Fruit fly (Drosophila melanogaster): Measurements from ENCODE around the gene CG8478.

Gene CG8478

DNA sequence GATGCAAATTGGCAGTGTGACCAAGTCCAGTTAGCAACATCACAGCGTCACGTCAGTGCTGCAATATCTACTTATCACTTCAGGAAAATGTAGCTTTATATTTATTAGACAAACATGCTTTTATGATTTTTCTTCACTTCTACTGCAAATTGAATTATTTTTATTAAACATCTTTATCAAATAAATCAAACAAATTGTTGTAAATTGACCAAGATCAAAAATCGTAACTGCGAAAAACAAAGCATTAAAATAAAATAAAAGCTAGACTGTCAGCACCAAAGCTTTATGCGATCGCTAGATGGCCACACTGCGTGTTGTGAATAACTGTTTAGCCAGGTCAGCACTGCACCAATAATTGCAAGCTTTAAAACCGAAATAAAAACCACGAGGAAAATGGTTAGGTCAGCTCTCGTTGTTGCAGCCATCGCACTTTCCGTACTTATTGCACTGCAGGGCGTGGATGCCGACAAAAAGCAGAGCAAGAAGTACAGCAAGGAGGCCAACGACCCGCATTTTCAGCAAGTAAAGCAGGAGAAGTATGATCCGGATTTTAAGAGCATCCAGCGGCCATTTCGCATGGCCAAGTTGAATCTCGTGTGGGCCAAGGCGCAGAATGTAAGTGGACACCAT is 27.8 kb downstream of the CG8478 start, which contains the start of the genes CG12945 and CG8507 (continued):
- TF ChIP-seq CG15011 (GFP tag; optimal IDR thresholded peaks at IDR 0.05) (no peak), Dp (GFP tag; optimal IDR thresholded peaks at IDR 0.05) (peak; percentile 32), ind (GFP tag; optimal IDR thresholded peaks at IDR 0.05) (peak; percentile 49), Ssrp (tag; optimal IDR thresholded peaks at IDR 0.05) (peak; percentile 28), CG1832 (GFP tag; optimal IDR thresholded peaks at IDR 0.05) (no peak), CG14965 (GFP tag; optimal IDR thresholded peaks at IDR 0.05; ENCODE audit: borderline replicate concordance) (no peak), unc-4 (GFP tag; IDR thresholded peaks at IDR 0.05; ENCODE audit: partially characterized antibody) (0 out of 2 replicates have a peak, but pooled peaks have one; percentile 31), Awh (GFP tag; IDR thresholded peaks at IDR 0.05) (no peak), HLHmδ (GFP tag; optimal IDR thresholded peaks at IDR 0.05) (no peak), CG11723 (GFP tag; optimal IDR thresholded peaks at IDR 0.05) (no peak), ab (GFP tag; optimal IDR thresholded peaks at IDR 0.05) (no peak), crc (GFP tag; optimal IDR thresholded peaks at IDR 0.05) (no peak), ftz-f1 (GFP tag; optimal IDR thresholded peaks at IDR 0.05) (no peak), Doc3 (GFP tag; IDR thresholded peaks at IDR 0.05; ENCODE audit: partially characterized antibody) (no peak), CG3726 (GFP tag; IDR thresholded peaks at IDR 0.05) (no peak), dm (GFP tag; optimal IDR thresholded peaks at IDR 0.05) (peak; percentile 34), CG13123 (GFP tag; optimal IDR thresholded peaks at IDR 0.05) (no peak), Hsf (GFP tag; optimal IDR thresholded peaks at IDR 0.05) (peak; percentile 63), Eip74EF (GFP tag; optimal IDR thresholded peaks at IDR 0.05) (no peak), CG9797 (GFP tag; optimal IDR thresholded peaks at IDR 0.05) (peak; percentile 76), Antp (GFP tag; optimal IDR thresholded peaks at IDR 0.05) (peak; percentile 12), CG6254 (GFP tag; optimal IDR thresholded peaks at IDR 0.05) (no peak), Hmr (GFP tag; optimal IDR thresholded peaks at IDR 0.05) (no peak), z (GFP tag; IDR thresholded peaks at IDR 0.05) (no peak), CG17912 (GFP tag; optimal IDR thresholded peaks at IDR 0.05) (no peak), wdn (GFP tag; IDR thresholded peaks at IDR 0.05) (no peak), zen (tag; optimal IDR thresholded peaks at IDR 0.05) (peak; percentile 25), CG6813 (GFP tag; optimal IDR thresholded peaks at IDR 0.05) (no peak), Fer3 (tag; optimal IDR thresholded peaks at IDR 0.05) (peak; percentile 39), GATAe (GFP tag; conservative IDR thresholded peaks at IDR 0.05) (no peak), Taf1 (GFP tag; IDR thresholded peaks at IDR 0.05) (0 out of 2 replicates have a peak, but pooled peaks have one; percentile 19), pfk (GFP tag; optimal IDR thresholded peaks at IDR 0.05) (no peak), prd (optimal IDR thresholded peaks at IDR 0.05) (no peak), prd (GFP tag; IDR thresholded peaks at IDR 0.05) (peak; percentile 54; the same call in 1 of the 3 replicates), HHEX (GFP tag; optimal IDR thresholded peaks at IDR 0.05) (no peak), CG17359 (tag; optimal IDR thresholded peaks at IDR 0.05) (no peak), CG8388 (GFP tag; optimal IDR thresholded peaks at IDR 0.05) (no peak), CG11456 (GFP tag; IDR thresholded peaks at IDR 0.05) (no peak), CG9609 (GFP tag; optimal IDR thresholded peaks at IDR 0.05) (peak; percentile 16), CG13894 (tag; optimal IDR thresholded peaks at IDR 0.05) (no peak), nau (GFP tag; optimal IDR thresholded peaks at IDR 0.05) (no peak), CG11504 (tag; optimal IDR thresholded peaks at IDR 0.05) (no peak), HLH4C (GFP tag; IDR thresholded peaks at IDR 0.05; ENCODE audit: partially characterized antibody) (no peak), CG1603 (tag; optimal IDR thresholded peaks at IDR 0.05) (peak; percentile 32), jumu (GFP tag; optimal IDR thresholded peaks at IDR 0.05) (peak; percentile 28), CG4854 (GFP tag; optimal IDR thresholded peaks at IDR 0.05) (no peak), CG8359 (GFP tag; optimal IDR thresholded peaks at IDR 0.05; ENCODE audit: borderline replicate concordance) (no peak), CG10209 (GFP tag; optimal IDR thresholded peaks at IDR 0.05) (peak; percentile 16), CG8478 (optimal IDR thresholded peaks at IDR 0.05) (no peak)

All from whole organism, embryonic.